Fruit fly (Drosophila melanogaster) whole organism, adult: Measurements from ENCODE around the gene Antp.

ENCODE experiments used
- CG11617 ChIP-seq: fragments of 200-800 bp; sonication (Bioruptor generic); optimal IDR thresholded peaks from 2 replicates; lab custom pipeline; 2017; ENCODE audit warnings: mild to moderate bottlenecking, missing biosample characterization, missing genetic modification reagents, missing genetic modification characterization
- CG12768 ChIP-seq: fragments of 200-800 bp; sonication (Bioruptor generic); optimal IDR thresholded peaks from 2 replicates; lab custom pipeline; 2017; ENCODE audit warnings: missing biosample characterization, missing genetic modification characterization, mild to moderate bottlenecking, moderate library complexity, missing genetic modification reagents
- CG14711 ChIP-seq: fragments of 200-800 bp; sonication (Bioruptor generic); optimal IDR thresholded peaks from 2 replicates; lab custom pipeline; 2018; ENCODE audit warnings: missing biosample characterization, mild to moderate bottlenecking, missing genetic modification characterization, moderate library complexity
- CG1620 ChIP-seq: fragments of 200-800 bp; sonication (Bioruptor generic); optimal IDR thresholded peaks from 2 replicates; lab custom pipeline; 2016; ENCODE audit warnings: missing biosample characterization, missing genetic modification characterization
- CG33017 ChIP-seq: fragments of 200-800 bp; sonication (Bioruptor generic); optimal IDR thresholded peaks from 2 replicates; lab custom pipeline; 2018; ENCODE audit warnings: missing biosample characterization, mild to moderate bottlenecking, missing genetic modification characterization, moderate library complexity
- CG5204 ChIP-seq: fragments of 200-800 bp; sonication (Bioruptor generic); optimal IDR thresholded peaks from 2 replicates; lab custom pipeline; 2016; ENCODE audit warnings: missing biosample characterization, missing genetic modification characterization
- CG7045 ChIP-seq: fragments of 200-800 bp; sonication (Bioruptor generic); optimal IDR thresholded peaks from 2 replicates; lab custom pipeline; 2017; ENCODE audit warnings: missing biosample characterization, mild to moderate bottlenecking, missing genetic modification characterization
- CG7101 ChIP-seq: fragments of 200-800 bp; sonication (Bioruptor generic); optimal IDR thresholded peaks from 2 replicates; lab custom pipeline; 2018; ENCODE audit warnings: missing biosample characterization, mild to moderate bottlenecking, missing genetic modification characterization, moderate library complexity
- Clk ChIP-seq: fragments of 200-800 bp; sonication (Bioruptor generic); optimal IDR thresholded peaks from 2 replicates; lab custom pipeline; 2017; ENCODE audit warnings: missing biosample characterization, missing genetic modification characterization
- Crg-1 ChIP-seq: fragments of 200-800 bp; sonication (Bioruptor generic); optimal IDR thresholded peaks from 2 replicates; lab custom pipeline; 2016; ENCODE audit warnings: missing biosample characterization, missing genetic modification characterization
- Hr96 ChIP-seq: fragments of 200-800 bp; sonication (Bioruptor generic); optimal IDR thresholded peaks from 2 replicates; lab custom pipeline; 2016; ENCODE audit warnings: missing biosample characterization, missing genetic modification characterization
- Mnt ChIP-seq: fragments of 200-800 bp; sonication (Bioruptor generic); optimal IDR thresholded peaks from 2 replicates; lab custom pipeline; 2016; ENCODE audit warnings: missing biosample characterization, mild to moderate bottlenecking, missing genetic modification characterization
- bab1 ChIP-seq: fragments of 200-800 bp; sonication (Bioruptor generic); optimal IDR thresholded peaks from 3 replicates; lab custom pipeline; 2019; ENCODE audit warnings: missing biosample characterization, mild to moderate bottlenecking, missing genetic modification characterization, moderate library complexity
- cic ChIP-seq: fragments of 200-800 bp; sonication (Bioruptor generic); optimal IDR thresholded peaks from 2 replicates; lab custom pipeline; 2017; ENCODE audit warnings: missing biosample characterization, mild to moderate bottlenecking, missing genetic modification characterization, moderate library complexity
- cnc ChIP-seq, 2 experiments: fragments of >200 bp; optimal IDR thresholded peaks; 2 replicates each; lab custom pipeline; 2017
- kay ChIP-seq: fragments of 200-800 bp; sonication (Bioruptor generic); peaks from one replicate; lab custom pipeline; 2016; ENCODE audit warnings: missing biosample characterization, missing genetic modification characterization, borderline replicate concordance
- ovo ChIP-seq: fragments of 200-800 bp; sonication (Bioruptor generic); optimal IDR thresholded peaks from 2 replicates; lab custom pipeline; 2016; ENCODE audit warnings: missing biosample characterization, missing genetic modification characterization
- pad ChIP-seq: fragments of 200-800 bp; sonication (Bioruptor generic); optimal IDR thresholded peaks from 3 replicates; lab custom pipeline; 2017; ENCODE audit warnings: missing biosample characterization, missing genetic modification characterization, mild to moderate bottlenecking, moderate library complexity, missing genetic modification reagents
- tj ChIP-seq: fragments of 200-800 bp; sonication (Bioruptor generic); optimal IDR thresholded peaks from 3 replicates; lab custom pipeline; 2017; ENCODE audit warnings: missing biosample characterization, mild to moderate bottlenecking, missing genetic modification characterization, moderate library complexity
- toe ChIP-seq: fragments of 200-800 bp; sonication (Bioruptor generic); optimal IDR thresholded peaks from 2 replicates; lab custom pipeline; 2016; ENCODE audit warnings: missing biosample characterization, missing genetic modification characterization

The Antp gene

dm6 chr3R:6862577-6862976, 136.5 kb downstream of the Antp start:
- no peak for TF ChIP-seq tj (GFP tag; lab: Kevin White, UChicago)
- no peak for TF ChIP-seq CG5204 (GFP tag; lab: Kevin White, UChicago)
- no peak for TF ChIP-seq ovo (GFP tag; lab: Kevin White, UChicago)
- TF ChIP-seq CG14711 (tag; lab: Kevin White, UChicago): no peak
- no peak for TF ChIP-seq Hr96 (GFP tag; lab: Kevin White, UChicago)
- TF ChIP-seq pad (GFP tag; lab: Kevin White, UChicago): no peak
- TF ChIP-seq CG1620: no peak
- no peak for TF ChIP-seq CG12768 (GFP tag; lab: Kevin White, UChicago)

- TF ChIP-seq CG14711 (tag; lab: Kevin White, UChicago) (no peak), cic (GFP tag; lab: Kevin White, UChicago) (no peak), kay (no peak), tj (GFP tag; lab: Kevin White, UChicago) (no peak), Clk (no peak), ovo (GFP tag; lab: Kevin White, UChicago) (no peak), CG33017 (tag; lab: Kevin White, UChicago) (no peak), pad (GFP tag; lab: Kevin White, UChicago) (no peak), CG7045 (GFP tag; lab: Kevin White, UChicago) (no peak), Crg-1 (GFP tag; lab: Kevin White, UChicago) (no peak), Hr96 (GFP tag; lab: Kevin White, UChicago) (no peak), cnc (optimal IDR thresholded peaks at IDR 0.05; lab: Kevin White, UChicago) (no peak)
Observed at dm6 chr3R:6860042-6860441, 139.0 kb downstream of the Antp start.

dm6 chr3R:6858997-6859396, 140.0 kb downstream of the Antp start:
- TF ChIP-seq CG11617 (GFP tag; lab: Kevin White, UChicago) (no peak), Hr96 (GFP tag; lab: Kevin White, UChicago) (no peak), Mnt (GFP tag; lab: Kevin White, UChicago) (no peak), cic (GFP tag; lab: Kevin White, UChicago) (no peak), CG1620 (no peak), tj (GFP tag; lab: Kevin White, UChicago) (no peak), toe (GFP tag; lab: Kevin White, UChicago) (no peak), ovo (GFP tag; lab: Kevin White, UChicago) (no peak), Crg-1 (GFP tag; lab: Kevin White, UChicago) (no peak), kay (no peak)

dm6 chr3R:6857425-6857824, 141.6 kb downstream of the Antp start:
- TF ChIP-seq bab1 (GFP tag; lab: Kevin White, UChicago) (no peak), kay (no peak), CG14711 (tag; lab: Kevin White, UChicago) (no peak), tj (GFP tag; lab: Kevin White, UChicago) (no peak)

- no peak for TF ChIP-seq cic (GFP tag; lab: Kevin White, UChicago)
- no peak for TF ChIP-seq kay
- TF ChIP-seq pad (GFP tag; lab: Kevin White, UChicago): no peak
- TF ChIP-seq toe (GFP tag; lab: Kevin White, UChicago): no peak
- TF ChIP-seq bab1 (GFP tag; lab: Kevin White, UChicago): no peak
- TF ChIP-seq CG12768 (GFP tag; lab: Kevin White, UChicago): no peak
- TF ChIP-seq CG5204 (GFP tag; lab: Kevin White, UChicago): no peak
- TF ChIP-seq CG1620: no peak
- no peak for TF ChIP-seq Mnt (GFP tag; lab: Kevin White, UChicago)
- TF ChIP-seq tj (GFP tag; lab: Kevin White, UChicago): no peak
- TF ChIP-seq cnc (optimal IDR thresholded peaks at IDR 0.05; lab: Kevin White, UChicago): no peak
- TF ChIP-seq Crg-1 (GFP tag; lab: Kevin White, UChicago): no peak
- TF ChIP-seq CG11617 (GFP tag; lab: Kevin White, UChicago): no peak
- no peak for TF ChIP-seq CG7101
- TF ChIP-seq Hr96 (GFP tag; lab: Kevin White, UChicago): no peak
- no peak for TF ChIP-seq CG14711 (tag; lab: Kevin White, UChicago)
- TF ChIP-seq CG7045 (GFP tag; lab: Kevin White, UChicago): no peak
- TF ChIP-seq CG33017 (tag; lab: Kevin White, UChicago): no peak
- no peak for TF ChIP-seq Clk
- TF ChIP-seq ovo (GFP tag; lab: Kevin White, UChicago): no peak
Observed at dm6 chr3R:6854296-6854695, 144.7 kb downstream of the Antp start.

dm6 chr3R:6853672-6854071, 145.4 kb downstream of the Antp start:
- TF ChIP-seq Clk (no peak), CG12768 (GFP tag; lab: Kevin White, UChicago) (no peak), ovo (GFP tag; lab: Kevin White, UChicago) (no peak), Hr96 (GFP tag; lab: Kevin White, UChicago) (no peak), CG11617 (GFP tag; lab: Kevin White, UChicago) (no peak), CG7045 (GFP tag; lab: Kevin White, UChicago) (no peak), CG33017 (tag; lab: Kevin White, UChicago) (no peak), toe (GFP tag; lab: Kevin White, UChicago) (no peak), pad (GFP tag; lab: Kevin White, UChicago) (no peak), cic (GFP tag; lab: Kevin White, UChicago) (no peak), tj (GFP tag; lab: Kevin White, UChicago) (no peak), bab1 (GFP tag; lab: Kevin White, UChicago) (no peak), CG14711 (tag; lab: Kevin White, UChicago) (no peak), CG1620 (no peak), CG7101 (no peak), Crg-1 (GFP tag; lab: Kevin White, UChicago) (no peak), kay (no peak), CG5204 (GFP tag; lab: Kevin White, UChicago) (no peak)
